Worm (Caenorhabditis elegans): ENCODE results near the gene F09F9.3.

- TF ChIP-seq lin-13 (GFP tag; optimal IDR thresholded peaks at IDR 0.05): no peak
- no peak for TF ChIP-seq aly-2 (tag; optimal IDR thresholded peaks at IDR 0.05)
- peak; percentile 70 for TF ChIP-seq ztf-4 (tag; optimal IDR thresholded peaks at IDR 0.05)
- TF ChIP-seq ama-1 (optimal IDR thresholded peaks at IDR 0.05): peak; percentile 37
- no peak for TF ChIP-seq snpc-4 (tag; optimal IDR thresholded peaks at IDR 0.05)
- TF ChIP-seq C34F6.9 (tag; optimal IDR thresholded peaks at IDR 0.05): no peak
Measured at ce11 chrX:4143260-4144018, 22.6 kb upstream of the F09F9.3 start.
